Fruit fly (Drosophila melanogaster): ENCODE data around the gene CG3164.

Gene CG3164

DNA sequence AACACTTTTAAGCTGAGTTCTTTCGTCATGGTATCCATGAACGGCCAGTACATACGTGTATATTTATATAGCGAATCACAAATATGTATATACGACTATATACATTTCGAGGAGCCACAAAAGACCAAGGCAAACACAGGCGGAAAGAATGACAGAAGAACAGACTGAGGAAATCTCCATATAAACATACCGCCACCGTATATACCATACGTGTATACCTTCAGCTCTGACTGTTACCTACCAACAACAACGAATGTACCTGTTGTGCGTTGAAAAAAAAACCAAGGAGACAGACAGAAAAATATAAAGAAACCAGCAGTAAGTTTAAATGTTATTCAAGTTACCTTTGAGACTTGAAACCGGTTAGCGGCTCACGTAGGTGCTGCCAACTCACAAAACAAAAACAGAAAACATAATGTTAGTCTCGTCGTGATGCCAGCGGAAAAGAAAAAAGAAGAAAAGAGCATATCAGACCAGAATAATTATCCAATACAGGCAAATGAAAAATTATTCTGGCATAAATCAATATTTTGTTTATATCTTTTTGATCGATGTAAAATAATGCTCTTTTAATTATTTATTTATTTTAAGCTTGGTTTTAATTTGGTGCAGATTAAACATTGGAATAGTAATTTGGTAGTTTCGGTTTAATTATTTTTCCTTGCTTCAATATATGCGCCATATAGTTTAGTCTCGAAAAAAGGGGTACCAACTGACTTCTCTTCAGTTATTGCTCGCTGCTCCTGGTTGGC, 41.1 kb upstream of the CG3164 start (continued):
- TF ChIP-seq Vsx1 (GFP tag; optimal IDR thresholded peaks at IDR 0.05) (no peak), bigmax (GFP tag; optimal IDR thresholded peaks at IDR 0.05) (no peak), CG14965 (GFP tag; optimal IDR thresholded peaks at IDR 0.05; ENCODE audit: borderline replicate concordance) (no peak), tap (tag; optimal IDR thresholded peaks at IDR 0.05) (no peak), kay (GFP tag; optimal IDR thresholded peaks at IDR 0.05) (no peak), CG15696 (tag; optimal IDR thresholded peaks at IDR 0.05) (peak; percentile 24), pita (GFP tag; optimal IDR thresholded peaks at IDR 0.05) (no peak), Doc2 (GFP tag; IDR thresholded peaks at IDR 0.05) (no peak), Dfd (GFP tag; optimal IDR thresholded peaks at IDR 0.05) (no peak), CG17361 (GFP tag; IDR thresholded peaks at IDR 0.05) (no peak), cg (GFP tag; optimal IDR thresholded peaks at IDR 0.05) (peak; percentile 22), Camta (GFP tag; optimal IDR thresholded peaks at IDR 0.05) (no peak), CG11723 (GFP tag; optimal IDR thresholded peaks at IDR 0.05) (no peak), knrl (GFP tag; IDR thresholded peaks at IDR 0.05; ENCODE audit: partially characterized antibody) (no peak), vfl (GFP tag; optimal IDR thresholded peaks at IDR 0.05) (no peak), tna (GFP tag; IDR thresholded peaks at IDR 0.05; ENCODE audit: partially characterized antibody) (no peak), CG11398 (GFP tag; optimal IDR thresholded peaks at IDR 0.05) (no peak), pnt (GFP tag; optimal IDR thresholded peaks at IDR 0.05) (no peak), CG9609 (GFP tag; optimal IDR thresholded peaks at IDR 0.05) (no peak), lmd (GFP tag; IDR thresholded peaks at IDR 0.05) (no peak), inv (GFP tag; IDR thresholded peaks at IDR 0.05; ENCODE audit: partially characterized antibody) (no peak), nerfin-2 (GFP tag; IDR thresholded peaks at IDR 0.05; ENCODE audit: partially characterized antibody) (no peak), gce (GFP tag; IDR thresholded peaks at IDR 0.05) (no peak), CG3838 (GFP tag; optimal IDR thresholded peaks at IDR 0.05) (no peak), bbx (GFP tag; IDR thresholded peaks at IDR 0.05; ENCODE audit: partially characterized antibody) (no peak), CG13424 (tag; optimal IDR thresholded peaks at IDR 0.05) (no peak), CG11085 (GFP tag; IDR thresholded peaks at IDR 0.05) (no peak), Rx (GFP tag; IDR thresholded peaks at IDR 0.05) (no peak), CG7556 (GFP tag; optimal IDR thresholded peaks at IDR 0.05) (no peak), dmrt99B (tag; optimal IDR thresholded peaks at IDR 0.05) (no peak), Hr51 (GFP tag; optimal IDR thresholded peaks at IDR 0.05) (peak in 1 of 2 experiments; percentile 5), unpg (GFP tag; optimal IDR thresholded peaks at IDR 0.05) (no peak), CG12659 (GFP tag; optimal IDR thresholded peaks at IDR 0.05) (no peak), odd (GFP tag; optimal IDR thresholded peaks at IDR 0.05) (no peak), sob (GFP tag; IDR thresholded peaks at IDR 0.05) (no peak; the same call in 1 of the 2 replicates), Opbp (GFP tag; IDR thresholded peaks at IDR 0.05; ENCODE audit: partially characterized antibody) (no peak), CG2116 (GFP tag; optimal IDR thresholded peaks at IDR 0.05) (no peak), CG1529 (GFP tag; optimal IDR thresholded peaks at IDR 0.05) (no peak), CG34224 (GFP tag; IDR thresholded peaks at IDR 0.05; ENCODE audit: partially characterized antibody) (peak; percentile 30; the same call in 1 of the 3 replicates), stwl (tag; optimal IDR thresholded peaks at IDR 0.05) (no peak), CG2199 (GFP tag; IDR thresholded peaks at IDR 0.05) (peak; percentile 91; the same call in 2 of the 3 replicates), Lhr (GFP tag; optimal IDR thresholded peaks at IDR 0.05) (no peak), vvl (GFP tag; IDR thresholded peaks at IDR 0.05) (no peak; the same call in 1 of the 2 replicates), CG33557 (GFP tag; optimal IDR thresholded peaks at IDR 0.05) (no peak), pros (GFP tag; optimal IDR thresholded peaks at IDR 0.05) (peak; percentile 59), zfh1 (GFP tag; IDR thresholded peaks at IDR 0.05) (no peak), gcm (GFP tag; optimal IDR thresholded peaks at IDR 0.05) (no peak), CG18476 (GFP tag; optimal IDR thresholded peaks at IDR 0.05) (no peak)

All from whole organism, embryonic.